Worm (Caenorhabditis elegans) whole organism, young adult: ENCODE data around the gene K10B4.1.

Source experiments
- F10E7.11 ChIP-seq: sonication (generic microtip); optimal IDR thresholded peaks from 2 replicates; lab custom pipeline; 2017; ENCODE audit warnings: mild to moderate bottlenecking, missing genetic modification characterization, moderate library complexity, missing compliant biosample characterization
- nfya-1 ChIP-seq: sonication (generic microtip); optimal IDR thresholded peaks from 2 replicates; lab custom pipeline; 2017; ENCODE audit warnings: antibody characterized with exemption, missing compliant biosample characterization, missing genetic modification characterization, borderline replicate concordance; ENCODE audit not compliant: insufficient read depth
- rpc-1 ChIP-seq, 2 experiments: fragments of 150-350 bp in 1 of 2; sonication (generic microtip) in 1 of 2; optimal IDR thresholded peaks; 2 replicates each; lab custom pipeline; 2014 to 2018; ENCODE audit warnings: missing biosample characterization in 1 of 2, missing genetic modification characterization in 1 of 2, missing genetic modification reagents in 1 of 2, missing genotype in 1 of 2

DNA sequence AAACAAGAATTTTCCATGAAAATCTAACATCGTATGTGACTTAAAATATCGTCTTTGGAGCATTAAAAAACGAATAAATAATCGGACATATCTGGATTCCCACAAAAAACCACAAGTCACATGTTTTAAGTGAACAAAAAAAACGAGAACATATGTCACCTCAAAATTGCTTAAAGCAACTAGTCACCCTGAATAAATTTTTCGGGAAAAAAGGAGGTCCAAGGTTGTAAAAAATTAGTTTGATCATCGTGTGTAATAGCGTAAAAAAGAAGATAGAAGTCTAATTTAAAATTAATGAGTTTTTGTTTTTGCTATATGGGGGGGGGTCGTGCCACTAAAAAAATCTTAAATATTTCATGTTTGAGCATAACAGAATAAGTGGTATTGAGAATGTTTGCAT, 5.5 kb upstream of the K10B4.1 start:
- TF ChIP-seq F10E7.11 (tag; lab: Kevin White, UChicago) (no peak), nfya-1 (tag; lab: Kevin White, UChicago) (no peak), rpc-1 (optimal IDR thresholded peaks at IDR 0.05; lab: Kevin White, UChicago) (no peak), rpc-1 (tag; optimal IDR thresholded peaks at IDR 0.05; lab: Kevin White, UChicago) (no peak)
